Worm (Caenorhabditis elegans) whole organism, L4 larva: ENCODE results near the gene cdk-1.
A peak's percentile ranks its signal among the peaks of the same experiment; 100 is the strongest.

ENCODE experiments used
- D1046.2 ChIP-seq: fragments of 200-800 bp; sonication (Bioruptor generic); IDR thresholded peaks from 2 replicates; pipeline ENCODE4 v1.3.6; 2022; ENCODE audit warnings: missing genetic modification characterization, missing compliant biosample characterization
- F10B5.3 ChIP-seq: sonication (generic microtip); optimal IDR thresholded peaks from 2 replicates; lab custom pipeline; 2016; ENCODE audit warnings: mild to moderate bottlenecking, missing genetic modification characterization, missing compliant biosample characterization
- aha-1 ChIP-seq: fragments of 150-350 bp; peaks from one replicate; lab custom pipeline; 2014; ENCODE audit warnings: missing biosample characterization, missing genetic modification characterization
- aly-2 ChIP-seq: sonication (generic microtip); optimal IDR thresholded peaks from 2 replicates; lab custom pipeline; 2018; ENCODE audit warnings: missing biosample characterization, missing genetic modification characterization
- ceh-82 ChIP-seq: sonication (generic microtip); optimal IDR thresholded peaks from 2 replicates; lab custom pipeline; 2017; ENCODE audit warnings: missing biosample characterization, missing genetic modification characterization
- ces-1 ChIP-seq: fragments of 150-350 bp; sonication (generic microtip); optimal IDR thresholded peaks from 4 replicates; lab custom pipeline; 2014; ENCODE audit warnings: missing biosample characterization, missing genetic modification reagents, missing genetic modification characterization
- ctbp-1 ChIP-seq: fragments of 200-800 bp; sonication (Bioruptor generic); IDR thresholded peaks from 2 replicates; pipeline ENCODE4 v1.3.6; 2022; ENCODE audit warnings: missing genetic modification reagents, missing genetic modification characterization, missing compliant biosample characterization
- daf-12 ChIP-seq: fragments of 150-350 bp; optimal IDR thresholded peaks from 2 replicates; lab custom pipeline; 2014; ENCODE audit warnings: missing biosample characterization, missing genetic modification reagents, missing genetic modification characterization
- daf-16 ChIP-seq, 3 experiments: sonication (generic microtip); optimal IDR thresholded peaks; 2 replicates each; lab custom pipeline; 2016 to 2017; ENCODE audit warnings: missing genetic modification characterization in 3 of 3, missing genetic modification reagents in 3 of 3, mild to moderate bottlenecking in 2 of 3, missing compliant biosample characterization in 2 of 3, missing biosample characterization in 1 of 3, moderate library complexity in 1 of 3
- daf-19 ChIP-seq: fragments of 200-800 bp; sonication (Bioruptor generic); conservative IDR thresholded peaks from 2 replicates; pipeline ENCODE4 v1.3.6; 2022; ENCODE audit warnings: missing genetic modification characterization, missing compliant biosample characterization
- dmd-9 ChIP-seq: fragments of 200-800 bp; sonication (Bioruptor generic); IDR thresholded peaks from 2 replicates; pipeline ENCODE4 v1.3.6; 2022; ENCODE audit warnings: missing genetic modification reagents, missing genetic modification characterization, missing compliant biosample characterization
- dpl-1 ChIP-seq: fragments of 150-350 bp; optimal IDR thresholded peaks from 2 replicates; lab custom pipeline; 2014; ENCODE audit warnings: missing biosample characterization, missing genetic modification reagents, missing genetic modification characterization
- dve-1 ChIP-seq: sonication (generic microtip); optimal IDR thresholded peaks from 2 replicates; lab custom pipeline; 2017; ENCODE audit warnings: antibody characterized with exemption, mild to moderate bottlenecking, missing genetic modification characterization, missing compliant biosample characterization; ENCODE audit not compliant: insufficient read depth
- egl-43 ChIP-seq: fragments of 200-800 bp; sonication (Bioruptor generic); IDR thresholded peaks from 2 replicates; pipeline ENCODE4 v1.3.6; 2022; ENCODE audit warnings: missing genetic modification reagents, missing genetic modification characterization, missing compliant biosample characterization
- fos-1 ChIP-seq: fragments of 150-350 bp; optimal IDR thresholded peaks from 2 replicates; lab custom pipeline; 2014; ENCODE audit warnings: missing biosample characterization, missing genetic modification characterization
- hlh-11 ChIP-seq: fragments of 200-800 bp; sonication (Bioruptor generic); optimal IDR thresholded peaks from 2 replicates; lab custom pipeline; 2018; ENCODE audit warnings: mild to moderate bottlenecking, missing genetic modification characterization, missing compliant biosample characterization
- hlh-30 ChIP-seq: sonication (generic microtip); optimal IDR thresholded peaks from 2 replicates; lab custom pipeline; 2017; ENCODE audit warnings: antibody characterized with exemption, mild to moderate bottlenecking, missing genetic modification characterization, missing compliant biosample characterization; ENCODE audit not compliant: insufficient read depth
- hmg-1.1 ChIP-seq: fragments of 200-800 bp; sonication (Bioruptor generic); IDR thresholded peaks from 2 replicates; pipeline ENCODE4 v1.3.6; 2022; ENCODE audit warnings: missing genetic modification reagents, missing genetic modification characterization, missing compliant biosample characterization
- lim-7 ChIP-seq: fragments of 200-800 bp; sonication (Bioruptor generic); IDR thresholded peaks from 2 replicates; pipeline ENCODE4 v1.3.6; 2022; ENCODE audit warnings: missing genetic modification characterization, missing compliant biosample characterization
- lin-1 ChIP-seq: fragments of 200-800 bp; sonication (Bioruptor generic); IDR thresholded peaks from 2 replicates; pipeline ENCODE4 v1.3.6; 2022; ENCODE audit warnings: missing genetic modification reagents, missing genetic modification characterization, missing compliant biosample characterization
- lin-13 ChIP-seq: fragments of 150-350 bp; optimal IDR thresholded peaks from 2 replicates; lab custom pipeline; 2014; ENCODE audit warnings: missing biosample characterization, missing genetic modification reagents, missing genetic modification characterization
- lin-15B ChIP-seq: fragments of 150-350 bp; sonication (generic microtip); optimal IDR thresholded peaks from 3 replicates; lab custom pipeline; 2014; ENCODE audit warnings: missing biosample characterization, missing genetic modification characterization
- lin-29 ChIP-seq: fragments of 200-800 bp; sonication (Bioruptor generic); IDR thresholded peaks from 2 replicates; pipeline ENCODE4 v1.3.6; 2022; ENCODE audit warnings: missing genetic modification reagents, missing genetic modification characterization, missing compliant biosample characterization
- lin-38 ChIP-seq: fragments of 200-800 bp; sonication (Bioruptor generic); IDR thresholded peaks from 2 replicates; pipeline ENCODE4 v1.3.6; 2022; ENCODE audit warnings: missing genetic modification reagents, missing genetic modification characterization, missing compliant biosample characterization
- lir-3 ChIP-seq: sonication (generic microtip); optimal IDR thresholded peaks from 2 replicates; lab custom pipeline; 2016; ENCODE audit warnings: mild to moderate bottlenecking, missing genetic modification characterization, missing compliant biosample characterization
- mep-1 ChIP-seq: fragments of 150-350 bp; sonication (generic microtip); optimal IDR thresholded peaks from 3 replicates; lab custom pipeline; 2014; ENCODE audit warnings: missing biosample characterization, missing genetic modification characterization
- mes-2 ChIP-seq: sonication (generic microtip); optimal IDR thresholded peaks from 2 replicates; lab custom pipeline; 2016; ENCODE audit warnings: missing genotype, mild to moderate bottlenecking, missing genetic modification characterization, missing compliant biosample characterization; ENCODE audit not compliant: poor library complexity, severe bottlenecking
- nhr-28 ChIP-seq: fragments of 150-350 bp; optimal IDR thresholded peaks from 2 replicates; lab custom pipeline; 2014; ENCODE audit warnings: missing biosample characterization, missing genetic modification characterization
- nhr-42 ChIP-seq: fragments of 200-800 bp; sonication (Bioruptor generic); IDR thresholded peaks from 2 replicates; pipeline ENCODE4 v1.3.6; 2022; ENCODE audit warnings: missing genetic modification characterization, missing compliant biosample characterization
- pha-4 ChIP-seq, 2 experiments: fragments of 150-350 bp in 1 of 2; fragments of 200-800 bp in 1 of 2; sonication (Bioruptor generic) in 1 of 2; IDR thresholded peaks in 1 of 2; optimal IDR thresholded peaks in 1 of 2; 2 replicates each; pipeline versions ENCODE4 v1.3.6 to Lab custom; 2014 to 2022; ENCODE audit warnings: missing genetic modification characterization in 2 of 2, missing genetic modification reagents in 2 of 2, missing biosample characterization in 1 of 2, missing compliant biosample characterization in 1 of 2
- sdz-12 ChIP-seq: fragments of 200-800 bp; sonication (Bioruptor generic); optimal IDR thresholded peaks from 2 replicates; lab custom pipeline; 2018; ENCODE audit warnings: mild to moderate bottlenecking, missing genetic modification characterization, missing compliant biosample characterization
- set-16 ChIP-seq: fragments of 200-800 bp; sonication (Bioruptor generic); IDR thresholded peaks from 2 replicates; pipeline ENCODE4 v1.3.6; 2022; ENCODE audit warnings: missing genetic modification reagents, missing genetic modification characterization, missing compliant biosample characterization
- spr-1 ChIP-seq: sonication (generic microtip); optimal IDR thresholded peaks from 2 replicates; lab custom pipeline; 2016; ENCODE audit warnings: mild to moderate bottlenecking, missing genetic modification characterization, missing compliant biosample characterization
- unc-130 ChIP-seq: sonication (generic microtip); optimal IDR thresholded peaks from 2 replicates; lab custom pipeline; 2016; ENCODE audit warnings: missing genetic modification reagents, missing genetic modification characterization, missing compliant biosample characterization
- unc-39 ChIP-seq: sonication (generic microtip); optimal IDR thresholded peaks from 2 replicates; lab custom pipeline; 2017; ENCODE audit warnings: missing biosample characterization, missing genetic modification characterization
- unc-62 ChIP-seq, 3 experiments: fragments of 150-350 bp in 1 of 3; sonication (generic microtip); optimal IDR thresholded peaks in 2 of 3; peaks in 1 of 3; 1 replicate in 1 of 3; 2 replicates in 2 of 3; lab custom pipeline; 2014 to 2017; ENCODE audit warnings: missing biosample characterization in 3 of 3, missing genetic modification characterization in 3 of 3, missing genetic modification reagents in 3 of 3, missing genotype in 1 of 3
- zfp-3 ChIP-seq: fragments of 200-800 bp; sonication (Bioruptor generic); conservative IDR thresholded peaks from 2 replicates; pipeline ENCODE4 v1.3.6; 2022; ENCODE audit warnings: missing genetic modification reagents, missing genetic modification characterization, missing compliant biosample characterization

Gene cdk-1

ce11 chrIII:9767095-9767494 lies 19.8 kb downstream of the cdk-1 start:
- TF ChIP-seq daf-16 (GFP tag; optimal IDR thresholded peaks at IDR 0.05; lab: Kevin White, UChicago) (no peak), daf-16 (tag; optimal IDR thresholded peaks at IDR 0.05; lab: Kevin White, UChicago) (no peak), aha-1 (tag; lab: Kevin White, UChicago) (peak; percentile 50), unc-62 (GFP tag; optimal IDR thresholded peaks at IDR 0.05 in 1 of 2; lab: Kevin White, UChicago) (peak in 1 of 2 experiments; percentile 57), unc-62 (tag; optimal IDR thresholded peaks at IDR 0.05; lab: Kevin White, UChicago) (no peak)

- TF ChIP-seq lir-3 (no peak), ces-1 (GFP tag; lab: Kevin White, UChicago) (no peak), ctbp-1 (GFP tag; lab: Robert Waterston, UW) (no peak), D1046.2 (GFP tag; lab: Robert Waterston, UW) (no peak), set-16 (peak; percentile 69), ceh-82 (no peak), mep-1 (tag; lab: Kevin White, UChicago) (no peak), aly-2 (tag; lab: Kevin White, UChicago) (no peak), unc-39 (tag; lab: Kevin White, UChicago) (no peak), lim-7 (GFP tag; lab: Robert Waterston, UW) (0 out of 2 replicates have a peak, but pooled peaks have one; percentile 14), unc-62 (GFP tag; optimal IDR thresholded peaks at IDR 0.05 in 1 of 2; lab: Kevin White, UChicago) (peak in 1 of 2 experiments; percentile 17), unc-62 (tag; optimal IDR thresholded peaks at IDR 0.05; lab: Kevin White, UChicago) (no peak), mes-2 (no peak), pha-4 (GFP tag; IDR thresholded peaks at IDR 0.05; lab: Robert Waterston, UW) (no peak), pha-4 (tag; optimal IDR thresholded peaks at IDR 0.05; lab: Kevin White, UChicago) (no peak), daf-12 (tag; lab: Kevin White, UChicago) (no peak), lin-29 (GFP tag; lab: Robert Waterston, UW) (no peak), dmd-9 (GFP tag; lab: Robert Waterston, UW) (0 out of 2 replicates have a peak, but pooled peaks have one; percentile 55), hlh-30 (tag; lab: Kevin White, UChicago) (no peak)
Measured at ce11 chrIII:9768023-9768422, 20.8 kb downstream of the cdk-1 start.

- no peak for TF ChIP-seq lin-13 (GFP tag; lab: Kevin White, UChicago)
- no peak for TF ChIP-seq ctbp-1 (GFP tag; lab: Robert Waterston, UW)
- peak in 1 of 2 experiments; percentile 97 for TF ChIP-seq unc-62 (GFP tag; optimal IDR thresholded peaks at IDR 0.05 in 1 of 2; lab: Kevin White, UChicago)
- TF ChIP-seq unc-62 (tag; optimal IDR thresholded peaks at IDR 0.05; lab: Kevin White, UChicago), result no peak
Measured at ce11 chrIII:9770590-9770989, 23.3 kb downstream of the cdk-1 start.

- TF ChIP-seq hmg-1.1 (no peak), unc-62 (GFP tag; optimal IDR thresholded peaks at IDR 0.05 in 1 of 2; lab: Kevin White, UChicago) (peak in 1 of 2 experiments; percentile 25), unc-62 (tag; optimal IDR thresholded peaks at IDR 0.05; lab: Kevin White, UChicago) (no peak), F10B5.3 (no peak), sdz-12 (no peak), lin-38 (GFP tag; lab: Robert Waterston, UW) (0 out of 2 replicates have a peak, but pooled peaks have one; percentile 27), D1046.2 (GFP tag; lab: Robert Waterston, UW) (0 out of 2 replicates have a peak, but pooled peaks have one; percentile 50)
Measured at ce11 chrIII:9772394-9772793, 25.1 kb downstream of the cdk-1 start.

- TF ChIP-seq mes-2, result peak; percentile 73
- no peak for TF ChIP-seq fos-1 (tag; lab: Kevin White, UChicago)
- peak; percentile 79 for TF ChIP-seq aha-1 (tag; lab: Kevin White, UChicago)
- peak; percentile 82 for TF ChIP-seq lin-38 (GFP tag; lab: Robert Waterston, UW)
- TF ChIP-seq dpl-1 (GFP tag; lab: Kevin White, UChicago), result peak; percentile 54
- TF ChIP-seq unc-130 (GFP tag; lab: Kevin White, UChicago), result peak; percentile 38
- TF ChIP-seq, all 104 proteins: peak for 5
Measured at ce11 chrIII:9775916-9776315, 28.6 kb downstream of the cdk-1 start.

ce11 chrIII:9776323-9776722 lies 29.1 kb downstream of the cdk-1 start, which contains the start of gene usp-46:
TSS of gene usp-46 (plus strand) at chrIII:9776623.
- TF ChIP-seq mep-1 (tag; lab: Kevin White, UChicago), result peak; percentile 7
- no peak for TF ChIP-seq pha-4 (GFP tag; IDR thresholded peaks at IDR 0.05; lab: Robert Waterston, UW)
- no peak for TF ChIP-seq pha-4 (tag; optimal IDR thresholded peaks at IDR 0.05; lab: Kevin White, UChicago)
- TF ChIP-seq lin-15B (tag; lab: Kevin White, UChicago), result no peak
- TF ChIP-seq nhr-42 (GFP tag; lab: Robert Waterston, UW), result no peak
- TF ChIP-seq mes-2, result peak; percentile 22
- TF ChIP-seq hlh-11 (tag; lab: Kevin White, UChicago), result peak; percentile 4
- TF ChIP-seq dve-1, result peak; percentile 10
- peak; percentile 4 for TF ChIP-seq nhr-28 (tag; lab: Kevin White, UChicago)
- no peak for TF ChIP-seq spr-1 (tag; lab: Kevin White, UChicago)
- 0 out of 2 replicates have a peak, but pooled peaks have one; percentile 18 for TF ChIP-seq hmg-1.1
- TF ChIP-seq daf-19, result no peak
- TF ChIP-seq egl-43 (GFP tag; lab: Robert Waterston, UW), result no peak
- no peak for TF ChIP-seq lin-1 (GFP tag; lab: Robert Waterston, UW)
- TF ChIP-seq zfp-3 (GFP tag; lab: Robert Waterston, UW), result no peak
